Worm (Caenorhabditis elegans) whole organism, L3 larva: ENCODE data around the gene cchl-1.

ENCODE experiments used
- ama-1 ChIP-seq: fragments of 150-350 bp; optimal IDR thresholded peaks from 2 replicates; lab custom pipeline; 2018
- ceh-28 ChIP-seq: fragments of 150-350 bp; optimal IDR thresholded peaks from 2 replicates; lab custom pipeline; 2014; ENCODE audit warnings: missing biosample characterization, missing genetic modification reagents, missing genetic modification characterization
- elt-2 ChIP-seq: sonication (generic microtip); optimal IDR thresholded peaks from 2 replicates; lab custom pipeline; 2016; ENCODE audit warnings: missing genetic modification reagents, mild to moderate bottlenecking, missing genetic modification characterization, missing compliant biosample characterization
- elt-3 ChIP-seq, 3 experiments: fragments of 150-350 bp in 1 of 3; sonication (generic microtip) in 2 of 3; optimal IDR thresholded peaks; 2 replicates in 2 of 3; 4 replicates in 1 of 3; lab custom pipeline; 2014 to 2017; ENCODE audit warnings: missing biosample characterization in 3 of 3, missing genetic modification characterization in 3 of 3
- mdl-1 ChIP-seq: fragments of 150-350 bp; optimal IDR thresholded peaks from 2 replicates; lab custom pipeline; 2014; ENCODE audit warnings: missing biosample characterization, missing genetic modification characterization
- nfya-1 ChIP-seq: sonication (generic microtip); optimal IDR thresholded peaks from 2 replicates; lab custom pipeline; 2017; ENCODE audit warnings: missing genetic modification characterization, mild to moderate bottlenecking, missing compliant biosample characterization, antibody characterized with exemption, moderate library complexity; ENCODE audit not compliant: insufficient read depth
- nhr-23 ChIP-seq: fragments of 150-350 bp; optimal IDR thresholded peaks from 2 replicates; lab custom pipeline; 2014; ENCODE audit warnings: missing biosample characterization, missing genetic modification reagents, missing genetic modification characterization
- skn-1 ChIP-seq: fragments of 150-350 bp; optimal IDR thresholded peaks from 2 replicates; lab custom pipeline; 2014; ENCODE audit warnings: missing biosample characterization, missing genetic modification characterization

ce11 chrII:11202581-11203271, 33.5 kb downstream of the cchl-1 start, which contains the start of gene srap-1:
- TF ChIP-seq nhr-23 (tag; lab: Kevin White, UChicago), result no peak
- no peak for TF ChIP-seq elt-3 (tag; optimal IDR thresholded peaks at IDR 0.05; lab: Kevin White, UChicago)
- no peak for TF ChIP-seq elt-2
- TF ChIP-seq ama-1 (lab: Kevin White, UChicago), result no peak
- no peak for TF ChIP-seq ceh-28 (tag; lab: Kevin White, UChicago)
- TF ChIP-seq mdl-1 (tag; lab: Kevin White, UChicago), result no peak
- TF ChIP-seq skn-1 (tag; lab: Kevin White, UChicago), result no peak
- TF ChIP-seq nfya-1 (tag; lab: Kevin White, UChicago), result no peak
